Worm (Caenorhabditis elegans): Measurements from ENCODE around the gene T01G5.7.

The T01G5.7 gene

ce11 chrV:15111660-15112059 is at the start of gene T01G5.7:
Gene T01G5.7 (plus strand): TSS chrV:15111960.
- TF ChIP-seq snpc-4 (tag; optimal IDR thresholded peaks at IDR 0.05) (no peak), hlh-11 (tag; optimal IDR thresholded peaks at IDR 0.05) (no peak), ama-1 (optimal IDR thresholded peaks at IDR 0.05) (no peak), Y105C5A.15 (GFP tag; IDR thresholded peaks at IDR 0.05) (no peak), nhr-111 (GFP tag; optimal IDR thresholded peaks at IDR 0.05) (no peak), mdl-1 (tag; optimal IDR thresholded peaks at IDR 0.05) (no peak), aha-1 (tag) (no peak), dmd-6 (GFP tag; IDR thresholded peaks at IDR 0.05) (no peak), nhr-42 (GFP tag; IDR thresholded peaks at IDR 0.05) (no peak), gei-8 (GFP tag; optimal IDR thresholded peaks at IDR 0.05) (no peak), nhr-41 (GFP tag; IDR thresholded peaks at IDR 0.05) (no peak), lin-1 (GFP tag; IDR thresholded peaks at IDR 0.05) (no peak), unc-62 (GFP tag; optimal IDR thresholded peaks at IDR 0.05 in 1 of 2) (no peak), unc-62 (tag; optimal IDR thresholded peaks at IDR 0.05) (no peak), lin-13 (GFP tag; optimal IDR thresholded peaks at IDR 0.05) (no peak), mes-2 (tag; optimal IDR thresholded peaks at IDR 0.05; ENCODE audit: poor library complexity, severe bottlenecking) (no peak), daf-19 (GFP tag; conservative IDR thresholded peaks at IDR 0.05) (no peak)

- no peak for TF ChIP-seq ceh-82 (tag; optimal IDR thresholded peaks at IDR 0.05)
- TF ChIP-seq dve-1 (tag; optimal IDR thresholded peaks at IDR 0.05; ENCODE audit: insufficient read depth), result no peak
- no peak for TF ChIP-seq nhr-42 (GFP tag; IDR thresholded peaks at IDR 0.05)
- TF ChIP-seq set-16 (GFP tag; IDR thresholded peaks at IDR 0.05), result no peak
- no peak for TF ChIP-seq nhr-25 (tag; optimal IDR thresholded peaks at IDR 0.05; ENCODE audit: borderline replicate concordance, insufficient read depth)
- no peak for TF ChIP-seq lin-15B (tag; optimal IDR thresholded peaks at IDR 0.05)
- TF ChIP-seq skn-1 (tag; optimal IDR thresholded peaks at IDR 0.05), result no peak
- TF ChIP-seq hmg-1.1 (GFP tag; IDR thresholded peaks at IDR 0.05), result no peak
- TF ChIP-seq spr-1 (tag; optimal IDR thresholded peaks at IDR 0.05), result no peak
- no peak for TF ChIP-seq ZK546.5 (tag; optimal IDR thresholded peaks at IDR 0.05)
- TF ChIP-seq nhr-77 (tag; optimal IDR thresholded peaks at IDR 0.05), result no peak
- no peak for TF ChIP-seq daf-8 (GFP tag; IDR thresholded peaks at IDR 0.05)
- no peak for TF ChIP-seq nhr-28 (tag; optimal IDR thresholded peaks at IDR 0.05)
- no peak for TF ChIP-seq nhr-237 (tag; optimal IDR thresholded peaks at IDR 0.05)
- no peak for TF ChIP-seq attf-4 (tag; optimal IDR thresholded peaks at IDR 0.05)
- TF ChIP-seq mxl-3 (GFP tag; optimal IDR thresholded peaks at IDR 0.05), result no peak
- no peak for TF ChIP-seq nhr-111 (GFP tag; optimal IDR thresholded peaks at IDR 0.05)
Measured at ce11 chrV:15063987-15064386, 47.8 kb upstream of the T01G5.7 start, which contains the start of gene rap-2. Gene rap-2 (minus strand): TSS chrV:15064087.

- TF ChIP-seq set-16 (GFP tag; IDR thresholded peaks at IDR 0.05) (peak; percentile 52), mxl-3 (GFP tag; optimal IDR thresholded peaks at IDR 0.05) (no peak), lin-38 (GFP tag; IDR thresholded peaks at IDR 0.05) (0 out of 2 replicates have a peak, but pooled peaks have one; percentile 7), madf-5 (GFP tag; IDR thresholded peaks at IDR 0.05) (no peak), hlh-11 (tag; optimal IDR thresholded peaks at IDR 0.05) (peak; percentile 56), mep-1 (tag; optimal IDR thresholded peaks at IDR 0.05) (peak; percentile 28), Y105C5A.15 (GFP tag; IDR thresholded peaks at IDR 0.05) (no peak), nhr-77 (tag; optimal IDR thresholded peaks at IDR 0.05) (peak; percentile 16), daf-12 (tag; optimal IDR thresholded peaks at IDR 0.05) (no peak), mes-2 (tag; optimal IDR thresholded peaks at IDR 0.05; ENCODE audit: poor library complexity, severe bottlenecking) (peak; percentile 53), lin-29 (GFP tag; IDR thresholded peaks at IDR 0.05) (no peak), F44E2.7 (GFP tag; IDR thresholded peaks at IDR 0.05) (no peak), lin-13 (GFP tag; optimal IDR thresholded peaks at IDR 0.05) (peak; percentile 10), tag-97 (GFP tag; IDR thresholded peaks at IDR 0.05) (no peak), gei-8 (GFP tag; optimal IDR thresholded peaks at IDR 0.05) (no peak), hmg-1.1 (GFP tag; IDR thresholded peaks at IDR 0.05) (peak; percentile 40; the same call in 1 of the 2 replicates), egl-27 (tag; optimal IDR thresholded peaks at IDR 0.05) (no peak), dmd-8 (GFP tag; IDR thresholded peaks at IDR 0.05) (no peak), daf-8 (GFP tag; IDR thresholded peaks at IDR 0.05) (no peak), dve-1 (tag; optimal IDR thresholded peaks at IDR 0.05; ENCODE audit: insufficient read depth) (peak; percentile 26), dpl-1 (GFP tag; optimal IDR thresholded peaks at IDR 0.05) (peak; percentile 31), lsy-2 (tag; optimal IDR thresholded peaks at IDR 0.05) (peak in 1 of 2 experiments; percentile 28), spr-3 (GFP tag; optimal IDR thresholded peaks at IDR 0.05) (peak; percentile 38), ceh-20 (GFP tag; IDR thresholded peaks at IDR 0.05) (no peak), nhr-41 (GFP tag; IDR thresholded peaks at IDR 0.05) (no peak), unc-130 (GFP tag; optimal IDR thresholded peaks at IDR 0.05) (no peak), mdl-1 (tag; optimal IDR thresholded peaks at IDR 0.05) (no peak)
Measured at ce11 chrV:15065068-15065744, 46.6 kb upstream of the T01G5.7 start, which contains the start of gene C25D7.9. Gene C25D7.9 (plus strand): TSS chrV:15065135.
